Fruit fly (Drosophila melanogaster) whole organism, embryonic: ENCODE results near the gene AstCC.
A peak's percentile ranks its signal among the peaks of the same experiment; 100 is the strongest.

ENCODE experiments used
- Bteb2 ChIP-seq: fragments of 200-800 bp; sonication (Bioruptor generic); optimal IDR thresholded peaks from 2 replicates; lab custom pipeline; 2016; ENCODE audit warnings: missing biosample characterization, missing genetic modification characterization
- CG10543 ChIP-seq: fragments of 200-800 bp; sonication (Bioruptor generic); optimal IDR thresholded peaks from 3 replicates; lab custom pipeline; 2017; ENCODE audit warnings: missing biosample characterization, mild to moderate bottlenecking, missing genetic modification characterization, moderate library complexity
- CG10959 ChIP-seq: fragments of 200-800 bp; sonication (Bioruptor generic); IDR thresholded peaks from 2 replicates; pipeline ENCODE4 v1.3.6; 2022; ENCODE audit warnings: missing biosample characterization, missing genetic modification characterization
- CG12769 ChIP-seq: fragments of 200-800 bp; sonication (Bioruptor generic); optimal IDR thresholded peaks from 2 replicates; lab custom pipeline; 2019; ENCODE audit warnings: missing biosample characterization, mild to moderate bottlenecking, missing genetic modification characterization, moderate library complexity
- CG13894 ChIP-seq: fragments of 200-800 bp; sonication (Bioruptor generic); optimal IDR thresholded peaks from 3 replicates; lab custom pipeline; 2018; ENCODE audit warnings: missing biosample characterization, mild to moderate bottlenecking, missing genetic modification characterization, moderate library complexity
- CG15269 ChIP-seq: fragments of 200-800 bp; sonication (Bioruptor generic); optimal IDR thresholded peaks from 2 replicates; lab custom pipeline; 2018; ENCODE audit warnings: missing biosample characterization, mild to moderate bottlenecking, missing genetic modification characterization, moderate library complexity
- CG1647 ChIP-seq: fragments of 200-800 bp; sonication (Bioruptor generic); optimal IDR thresholded peaks from 3 replicates; lab custom pipeline; 2016; ENCODE audit warnings: missing biosample characterization, missing genetic modification characterization
- CG16863 ChIP-seq: fragments of 200-800 bp; sonication (Bioruptor generic); optimal IDR thresholded peaks from 3 replicates; lab custom pipeline; 2016; ENCODE audit warnings: missing biosample characterization, missing genetic modification characterization
- CG17361 ChIP-seq: fragments of 200-800 bp; sonication (Bioruptor generic); IDR thresholded peaks from 3 replicates; pipeline ENCODE4 v1.3.6; 2022; ENCODE audit warnings: missing biosample characterization, missing genetic modification characterization
- CG17802 ChIP-seq: fragments of 200-800 bp; sonication (Bioruptor generic); optimal IDR thresholded peaks from 2 replicates; lab custom pipeline; 2018; ENCODE audit warnings: missing biosample characterization, mild to moderate bottlenecking, missing genetic modification characterization, moderate library complexity
- CG17829 ChIP-seq: fragments of 200-800 bp; optimal IDR thresholded peaks from 2 replicates; lab custom pipeline; 2019; ENCODE audit warnings: missing biosample characterization, mild to moderate bottlenecking, missing genetic modification characterization, moderate library complexity
- CG1832 ChIP-seq: fragments of 200-800 bp; sonication (Bioruptor generic); optimal IDR thresholded peaks from 2 replicates; lab custom pipeline; 2017; ENCODE audit warnings: missing biosample characterization, mild to moderate bottlenecking, missing genetic modification characterization, inconsistent platforms
- CG18599 ChIP-seq: fragments of 200-800 bp; sonication (Bioruptor generic); optimal IDR thresholded peaks from 3 replicates; lab custom pipeline; 2017; ENCODE audit warnings: missing biosample characterization, missing genetic modification characterization, mild to moderate bottlenecking, moderate library complexity, missing genetic modification reagents
- CG18619 ChIP-seq: fragments of 200-800 bp; sonication (Bioruptor generic); optimal IDR thresholded peaks from 3 replicates; lab custom pipeline; 2017; ENCODE audit warnings: missing biosample characterization, mild to moderate bottlenecking, missing genetic modification characterization
- CG2712 ChIP-seq: fragments of 200-800 bp; optimal IDR thresholded peaks from 3 replicates; lab custom pipeline; 2019; ENCODE audit warnings: missing biosample characterization, mild to moderate bottlenecking, missing genetic modification characterization, moderate library complexity
- CG3281 ChIP-seq: fragments of 200-800 bp; sonication (Bioruptor generic); optimal IDR thresholded peaks from 3 replicates; lab custom pipeline; 2017; ENCODE audit warnings: missing biosample characterization, mild to moderate bottlenecking, missing genetic modification characterization
- CG3838 ChIP-seq: fragments of 200-800 bp; sonication (Bioruptor generic); optimal IDR thresholded peaks from 3 replicates; lab custom pipeline; 2016; ENCODE audit warnings: missing biosample characterization, missing genetic modification characterization
- CG7786 ChIP-seq: fragments of 200-800 bp; sonication (Bioruptor generic); optimal IDR thresholded peaks from 2 replicates; lab custom pipeline; 2016; ENCODE audit warnings: missing biosample characterization, missing genetic modification characterization
- CG7839 ChIP-seq: fragments of 200-800 bp; sonication (Bioruptor generic); optimal IDR thresholded peaks from 3 replicates; lab custom pipeline; 2018; ENCODE audit warnings: missing biosample characterization, mild to moderate bottlenecking, missing genetic modification characterization, moderate library complexity
- CG8290 ChIP-seq, 3 experiments: fragments of 200-800 bp; sonication (Bioruptor generic); optimal IDR thresholded peaks; 2 replicates each; lab custom pipeline; 2016 to 2019; ENCODE audit warnings: missing biosample characterization in 3 of 3, missing genetic modification characterization in 3 of 3, mild to moderate bottlenecking in 2 of 3, moderate library complexity in 1 of 3
- CG8478 ChIP-seq: fragments of >200 bp; optimal IDR thresholded peaks from 2 replicates; lab custom pipeline; 2018
- CG9609 ChIP-seq: fragments of 200-800 bp; sonication (Bioruptor generic); optimal IDR thresholded peaks from 3 replicates; lab custom pipeline; 2016; ENCODE audit warnings: missing biosample characterization, missing genetic modification characterization
- CG9797 ChIP-seq: fragments of 200-800 bp; sonication (Bioruptor generic); optimal IDR thresholded peaks from 3 replicates; lab custom pipeline; 2018; ENCODE audit warnings: missing biosample characterization, mild to moderate bottlenecking, missing genetic modification characterization
- CG9932 ChIP-seq: fragments of 200-800 bp; sonication (Bioruptor generic); IDR thresholded peaks from 2 replicates; pipeline ENCODE4 v1.3.6; 2022; ENCODE audit warnings: missing biosample characterization, missing genetic modification characterization
- D ChIP-seq, 2 experiments: fragments of 200-800 bp in 1 of 2; fragments of >200 bp in 1 of 2; sonication (Bioruptor generic) in 1 of 2; optimal IDR thresholded peaks; 2 replicates in 1 of 2; 3 replicates in 1 of 2; lab custom pipeline; 2017; ENCODE audit warnings: mild to moderate bottlenecking in 1 of 2, missing biosample characterization in 1 of 2, missing genetic modification characterization in 1 of 2, missing genetic modification reagents in 1 of 2
- Hr51 ChIP-seq, 2 experiments: fragments of 200-800 bp; sonication (Bioruptor generic); optimal IDR thresholded peaks; 2 replicates in 1 of 2; 3 replicates in 1 of 2; lab custom pipeline; 2016 to 2018; ENCODE audit warnings: missing biosample characterization in 2 of 2, missing genetic modification characterization in 2 of 2, mild to moderate bottlenecking in 1 of 2, moderate library complexity in 1 of 2
- Oli ChIP-seq: fragments of 200-800 bp; sonication (Bioruptor generic); optimal IDR thresholded peaks from 2 replicates; lab custom pipeline; 2018; ENCODE audit warnings: missing biosample characterization, mild to moderate bottlenecking, missing genetic modification characterization, moderate library complexity
- Optix ChIP-seq: fragments of 200-800 bp; sonication (Bioruptor generic); IDR thresholded peaks from 3 replicates; pipeline ENCODE4 v1.3.6; 2022; ENCODE audit warnings: missing biosample characterization, missing genetic modification characterization
- ash1 ChIP-seq: fragments of 200-800 bp; sonication (Bioruptor generic); optimal IDR thresholded peaks from 2 replicates; lab custom pipeline; 2018; ENCODE audit warnings: missing biosample characterization, mild to moderate bottlenecking, missing genetic modification characterization
- bab2 ChIP-seq: fragments of 200-800 bp; sonication (Bioruptor generic); optimal IDR thresholded peaks from 2 replicates; lab custom pipeline; 2016; ENCODE audit warnings: missing biosample characterization, missing genetic modification characterization
- bcd ChIP-seq: fragments of 200-800 bp; sonication (Bioruptor generic); optimal IDR thresholded peaks from 2 replicates; lab custom pipeline; 2017; ENCODE audit warnings: missing biosample characterization, mild to moderate bottlenecking, missing genetic modification characterization
- chn ChIP-seq: fragments of 200-800 bp; sonication (Bioruptor generic); optimal IDR thresholded peaks from 2 replicates; lab custom pipeline; 2016; ENCODE audit warnings: missing biosample characterization, missing genetic modification characterization
- dimm ChIP-seq: fragments of 200-800 bp; sonication (Bioruptor generic); IDR thresholded peaks from 2 replicates; pipeline ENCODE4 v1.3.6; 2022; ENCODE audit warnings: missing biosample characterization, missing genetic modification characterization
- dmrt99B ChIP-seq: fragments of 200-800 bp; sonication (Bioruptor generic); optimal IDR thresholded peaks from 2 replicates; lab custom pipeline; 2018; ENCODE audit warnings: missing biosample characterization, mild to moderate bottlenecking, missing genetic modification characterization, moderate library complexity
- gem ChIP-seq: fragments of 200-800 bp; sonication (Bioruptor generic); optimal IDR thresholded peaks from 2 replicates; lab custom pipeline; 2019; ENCODE audit warnings: missing biosample characterization, mild to moderate bottlenecking, missing genetic modification characterization, moderate library complexity
- grau ChIP-seq: fragments of 200-800 bp; optimal IDR thresholded peaks from 3 replicates; lab custom pipeline; 2019; ENCODE audit warnings: missing biosample characterization, mild to moderate bottlenecking, missing genetic modification characterization, moderate library complexity
- jing ChIP-seq: fragments of 200-800 bp; sonication (Bioruptor generic); optimal IDR thresholded peaks from 2 replicates; lab custom pipeline; 2018; ENCODE audit warnings: missing biosample characterization, mild to moderate bottlenecking, missing genetic modification characterization
- nmo ChIP-seq: fragments of 200-800 bp; sonication (Bioruptor generic); optimal IDR thresholded peaks from 2 replicates; lab custom pipeline; 2018; ENCODE audit warnings: missing biosample characterization, mild to moderate bottlenecking, missing genetic modification characterization, moderate library complexity
- p53 ChIP-seq: fragments of 200-800 bp; sonication (Bioruptor generic); optimal IDR thresholded peaks from 2 replicates; lab custom pipeline; 2016; ENCODE audit warnings: missing biosample characterization, missing genetic modification characterization
- phol ChIP-seq: fragments of 200-800 bp; sonication (Bioruptor generic); optimal IDR thresholded peaks from 3 replicates; lab custom pipeline; 2018; ENCODE audit warnings: missing biosample characterization, mild to moderate bottlenecking, missing genetic modification characterization, moderate library complexity
- prd ChIP-seq, 3 experiments: fragments of >200 bp in 2 of 3; fragments of 200-800 bp in 1 of 3; sonication (Bioruptor generic) in 1 of 3; optimal IDR thresholded peaks in 2 of 3; IDR thresholded peaks in 1 of 3; 2 replicates in 2 of 3; 3 replicates in 1 of 3; pipeline versions ENCODE4 v1.3.6 to Lab custom; 2017 to 2022; ENCODE audit warnings: missing biosample characterization in 1 of 3, missing genetic modification characterization in 1 of 3
- sd ChIP-seq: fragments of 200-800 bp; sonication (Bioruptor generic); optimal IDR thresholded peaks from 3 replicates; lab custom pipeline; 2018; ENCODE audit warnings: missing biosample characterization, mild to moderate bottlenecking, missing genetic modification characterization, moderate library complexity
- stc ChIP-seq: fragments of 200-800 bp; sonication (Bioruptor generic); IDR thresholded peaks from 2 replicates; pipeline ENCODE4 v1.3.6; 2022; ENCODE audit warnings: missing biosample characterization, missing genetic modification characterization
- sug ChIP-seq: fragments of 200-800 bp; optimal IDR thresholded peaks from 2 replicates; lab custom pipeline; 2019; ENCODE audit warnings: missing biosample characterization, mild to moderate bottlenecking, missing genetic modification characterization, moderate library complexity
- tx ChIP-seq: fragments of 200-800 bp; sonication (Bioruptor generic); optimal IDR thresholded peaks from 2 replicates; lab custom pipeline; 2016; ENCODE audit warnings: missing biosample characterization, missing genetic modification characterization
- vvl ChIP-seq: fragments of 200-800 bp; sonication (Bioruptor generic); IDR thresholded peaks from 2 replicates; pipeline ENCODE4 v1.3.6; 2022; ENCODE audit warnings: missing biosample characterization, missing genetic modification characterization

Gene AstCC

dm6 chr2L:11037583-11038517, 47.2 kb downstream of the AstCC start (continued):
- no peak for TF ChIP-seq CG9797 (GFP tag; lab: Kevin White, UChicago)
- TF ChIP-seq jing (GFP tag; lab: Kevin White, UChicago), result peak; percentile 2
- TF ChIP-seq CG3838, result peak; percentile 12
- TF ChIP-seq CG18619 (GFP tag; lab: Kevin White, UChicago), result peak; percentile 49
- peak; percentile 66 for TF ChIP-seq CG7839 (tag; lab: Kevin White, UChicago)
- TF ChIP-seq CG3281 (GFP tag; lab: Kevin White, UChicago), result peak; percentile 20
- no peak for TF ChIP-seq p53 (GFP tag; lab: Kevin White, UChicago)
- peak; percentile 11 for TF ChIP-seq CG9609 (GFP tag; lab: Kevin White, UChicago)
- peak; percentile 65; the same call in 1 of the 3 replicates for TF ChIP-seq CG17361 (GFP tag; lab: Robert Waterston, UW)
- peak; percentile 80 for TF ChIP-seq Oli (tag; lab: Kevin White, UChicago)
- no peak for TF ChIP-seq CG9932 (GFP tag; lab: Robert Waterston, UW)
- TF ChIP-seq Hr51 (GFP tag; optimal IDR thresholded peaks at IDR 0.05; lab: Kevin White, UChicago), result peak in 1 of 2 experiments; percentile 65
- 0 out of 3 replicates have a peak, but pooled peaks have one; percentile 7 for TF ChIP-seq Optix (GFP tag; lab: Robert Waterston, UW)
- no peak for TF ChIP-seq CG10959 (GFP tag; lab: Robert Waterston, UW)
- TF ChIP-seq Bteb2, result peak; percentile 53
- peak; percentile 23 for TF ChIP-seq CG17829
- TF ChIP-seq prd (optimal IDR thresholded peaks at IDR 0.05; lab: Kevin White, UChicago), result no peak
- TF ChIP-seq prd (GFP tag; IDR thresholded peaks at IDR 0.05; lab: Robert Waterston, UW), result peak; percentile 6; the same call in 1 of the 3 replicates
- TF ChIP-seq gem (tag; lab: Kevin White, UChicago), result peak; percentile 87
- TF ChIP-seq CG16863, result peak; percentile 36
- peak; percentile 51 for TF ChIP-seq chn (GFP tag; lab: Kevin White, UChicago)
- no peak for TF ChIP-seq bcd (GFP tag; lab: Kevin White, UChicago)
- TF ChIP-seq CG2712, result peak; percentile 67
- no peak for TF ChIP-seq D (optimal IDR thresholded peaks at IDR 0.05; lab: Kevin White, UChicago)
- TF ChIP-seq D (GFP tag; optimal IDR thresholded peaks at IDR 0.05; lab: Kevin White, UChicago), result peak; percentile 45
- TF ChIP-seq sug (tag; lab: Kevin White, UChicago), result no peak
- TF ChIP-seq vvl, result peak; percentile 45; the same call in 1 of the 2 replicates
- peak; percentile 47 for TF ChIP-seq CG10543 (GFP tag; lab: Kevin White, UChicago)
- TF ChIP-seq CG12769 (tag; lab: Kevin White, UChicago), result peak; percentile 68
- TF ChIP-seq CG8290 (GFP tag; optimal IDR thresholded peaks at IDR 0.05; lab: Kevin White, UChicago), result peak; percentile 14
- TF ChIP-seq CG8290 (tag; optimal IDR thresholded peaks at IDR 0.05; lab: Kevin White, UChicago), result peak in 1 of 2 experiments; percentile 16
- peak; percentile 45 for TF ChIP-seq bab2
- TF ChIP-seq dimm (GFP tag; lab: Robert Waterston, UW), result no peak
- peak; percentile 62 for TF ChIP-seq phol (tag; lab: Kevin White, UChicago)
- TF ChIP-seq dmrt99B (tag; lab: Kevin White, UChicago), result peak; percentile 50
- peak; percentile 36 for TF ChIP-seq stc (GFP tag; lab: Robert Waterston, UW)
- no peak for TF ChIP-seq CG1647
- no peak for TF ChIP-seq CG13894
- no peak for TF ChIP-seq CG1832 (GFP tag; lab: Kevin White, UChicago)
- TF ChIP-seq CG15269, result peak; percentile 65
- TF ChIP-seq sd, result peak; percentile 29
- TF ChIP-seq ash1 (GFP tag; lab: Kevin White, UChicago), result no peak
- TF ChIP-seq CG17802 (tag; lab: Kevin White, UChicago), result no peak
- TF ChIP-seq nmo, result peak; percentile 49
- TF ChIP-seq grau (tag; lab: Kevin White, UChicago), result peak; percentile 69
- TF ChIP-seq CG7786 (GFP tag; lab: Kevin White, UChicago), result peak; percentile 33
- TF ChIP-seq CG8478 (lab: Kevin White, UChicago), result peak; percentile 43
- peak; percentile 42 for TF ChIP-seq CG18599 (GFP tag; lab: Kevin White, UChicago)
- TF ChIP-seq tx (GFP tag; lab: Kevin White, UChicago), result peak; percentile 16
